Worm (Caenorhabditis elegans): ENCODE data around the gene T05A8.11.

ce11 chrII:2730647-2731046 lies 5.2 kb upstream of the T05A8.11 start:
- TF ChIP-seq ama-1 (optimal IDR thresholded peaks at IDR 0.05) (no peak), ama-1 (GFP tag; optimal IDR thresholded peaks at IDR 0.05) (no peak), snpc-1.3 (tag; optimal IDR thresholded peaks at IDR 0.05; ENCODE audit: insufficient read depth) (no peak), K12H6.12 (tag; optimal IDR thresholded peaks at IDR 0.05) (no peak), lag-1 (GFP tag; IDR thresholded peaks at IDR 0.05) (no peak)
